Worm (Caenorhabditis elegans): ENCODE results near the gene F10E7.6.

Gene F10E7.6

DNA sequence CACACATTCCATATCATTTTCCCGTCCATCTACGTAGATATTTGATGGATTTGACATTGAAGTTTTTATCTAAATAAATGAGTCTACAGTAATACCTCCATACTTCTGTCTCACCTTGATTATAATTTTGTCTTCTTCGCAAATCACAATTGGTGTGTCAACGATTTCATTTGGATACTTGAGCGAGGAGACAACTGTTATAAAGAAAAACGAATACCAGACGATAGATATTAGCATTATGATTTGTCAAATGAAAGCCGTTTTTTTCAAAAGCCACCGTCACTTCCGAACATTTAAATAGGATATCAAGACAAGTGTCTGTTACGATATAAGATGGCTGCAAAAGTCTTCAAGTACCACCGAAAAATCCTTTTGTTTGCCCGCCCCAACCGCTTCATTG is 2.8 kb downstream of the F10E7.6 start, which contains the start of gene cutl-5:
cutl-5 (minus strand) TSS at position 269 of the 400 bp plus-strand sequence.
- TF ChIP-seq egl-27 (tag; optimal IDR thresholded peaks at IDR 0.05) (no peak), crh-2 (tag; optimal IDR thresholded peaks at IDR 0.05) (no peak), unc-55 (GFP tag; optimal IDR thresholded peaks at IDR 0.05) (no peak), nhr-129 (tag; optimal IDR thresholded peaks at IDR 0.05) (no peak), aly-2 (tag; optimal IDR thresholded peaks at IDR 0.05) (no peak), zag-1 (tag; optimal IDR thresholded peaks at IDR 0.05) (no peak), mab-5 (tag; optimal IDR thresholded peaks at IDR 0.05) (no peak), lsy-2 (tag; optimal IDR thresholded peaks at IDR 0.05) (no peak), F13H6.1 (tag; optimal IDR thresholded peaks at IDR 0.05) (no peak), fos-1 (tag; optimal IDR thresholded peaks at IDR 0.05) (no peak), nhr-21 (tag; optimal IDR thresholded peaks at IDR 0.05) (no peak), nhr-237 (tag; optimal IDR thresholded peaks at IDR 0.05) (no peak), R02D3.7 (tag; optimal IDR thresholded peaks at IDR 0.05) (no peak), ZK546.5 (tag; optimal IDR thresholded peaks at IDR 0.05) (no peak), mdl-1 (tag; optimal IDR thresholded peaks at IDR 0.05) (no peak)

DNA sequence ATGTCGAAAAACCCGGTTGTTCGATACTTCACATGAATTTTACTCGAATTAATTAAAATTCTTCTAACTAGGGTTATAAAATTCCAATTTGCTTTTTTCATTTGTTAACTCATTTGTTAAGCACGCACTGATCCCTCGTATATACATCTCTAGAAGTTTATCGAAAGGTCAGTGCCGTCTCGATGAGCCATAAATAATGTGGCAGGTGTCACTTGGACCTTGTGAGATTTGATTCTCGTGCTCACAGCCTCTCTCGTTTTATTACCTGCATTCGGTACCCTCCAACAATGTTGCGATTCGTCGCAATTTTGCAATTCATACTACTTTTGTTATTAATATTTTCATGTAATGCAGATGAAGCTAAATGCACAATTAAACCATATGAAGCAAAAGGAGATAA is 3.5 kb downstream of the F10E7.6 start, which contains the start of gene spon-1:
spon-1 (plus strand) TSS at position 208 of the 400 bp plus-strand sequence.
- TF ChIP-seq nhr-25 (tag; optimal IDR thresholded peaks at IDR 0.05) (no peak), peb-1 (tag; optimal IDR thresholded peaks at IDR 0.05) (no peak), fos-1 (tag; optimal IDR thresholded peaks at IDR 0.05) (no peak)

DNA sequence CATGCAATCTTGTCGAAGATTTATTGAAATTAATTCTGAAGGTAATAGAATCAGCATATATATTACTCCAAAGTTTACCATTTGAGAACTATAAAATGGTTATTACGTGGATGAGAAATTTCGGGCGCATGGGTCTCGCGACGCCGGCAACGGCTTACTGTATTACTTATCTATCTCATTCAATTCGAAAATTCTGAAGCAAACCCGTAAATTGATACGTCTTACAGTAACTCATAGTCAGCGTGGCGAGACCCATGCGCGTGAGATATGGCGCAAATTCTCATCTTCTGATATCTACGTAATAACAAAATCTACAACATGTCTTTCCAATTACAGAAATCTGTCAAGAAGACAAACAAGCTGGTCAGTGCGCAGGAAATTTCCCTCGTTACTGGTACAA is 6.6 kb downstream of the F10E7.6 start:
- TF ChIP-seq unc-55 (GFP tag; optimal IDR thresholded peaks at IDR 0.05) (no peak), ztf-1 (GFP tag; conservative IDR thresholded peaks at IDR 0.05) (no peak), snpc-4 (tag; optimal IDR thresholded peaks at IDR 0.05) (no peak), sma-3 (GFP tag; optimal IDR thresholded peaks at IDR 0.05) (no peak), Y55F3AM.14 (GFP tag; optimal IDR thresholded peaks at IDR 0.05) (no peak), blmp-1 (tag; optimal IDR thresholded peaks at IDR 0.05; ENCODE audit: insufficient read depth) (no peak), gmeb-1 (tag; optimal IDR thresholded peaks at IDR 0.05) (no peak), mbf-1 (tag; optimal IDR thresholded peaks at IDR 0.05) (no peak), lin-11 (tag; optimal IDR thresholded peaks at IDR 0.05) (no peak), mab-5 (tag; optimal IDR thresholded peaks at IDR 0.05) (no peak), nhr-25 (tag; optimal IDR thresholded peaks at IDR 0.05) (no peak)

ce11 chrII:7121762-7122292 is 8.9 kb downstream of the F10E7.6 start, which contains the start of gene F10E7.2:
Gene F10E7.2 (plus strand): TSS chrII:7122242.
- no peak for TF ChIP-seq fos-1 (tag; optimal IDR thresholded peaks at IDR 0.05)
- no peak for TF ChIP-seq F13H6.1 (tag; optimal IDR thresholded peaks at IDR 0.05)
- TF ChIP-seq dmd-4 (tag; optimal IDR thresholded peaks at IDR 0.05): no peak
- no peak for TF ChIP-seq nhr-11 (tag; optimal IDR thresholded peaks at IDR 0.05)
- no peak for TF ChIP-seq nhr-129 (tag; optimal IDR thresholded peaks at IDR 0.05)
- TF ChIP-seq peb-1 (tag; optimal IDR thresholded peaks at IDR 0.05): no peak
- TF ChIP-seq Y55F3AM.14 (GFP tag; optimal IDR thresholded peaks at IDR 0.05): no peak
- TF ChIP-seq unc-39 (tag; optimal IDR thresholded peaks at IDR 0.05): no peak
- no peak for TF ChIP-seq elt-3 (tag; optimal IDR thresholded peaks at IDR 0.05)
- no peak for TF ChIP-seq aly-2 (tag; optimal IDR thresholded peaks at IDR 0.05)
- no peak for TF ChIP-seq ztf-4 (tag; optimal IDR thresholded peaks at IDR 0.05)
- no peak for TF ChIP-seq ztf-11 (tag; optimal IDR thresholded peaks at IDR 0.05)
- no peak for TF ChIP-seq ztf-1 (GFP tag; conservative IDR thresholded peaks at IDR 0.05)
- no peak for TF ChIP-seq nhr-10 (tag; optimal IDR thresholded peaks at IDR 0.05)
- TF ChIP-seq elt-1 (tag; optimal IDR thresholded peaks at IDR 0.05): no peak
- TF ChIP-seq mab-5 (tag; optimal IDR thresholded peaks at IDR 0.05): no peak

ce11 chrII:7122661-7123418 is 10.0 kb downstream of the F10E7.6 start, which contains the start of gene F10E7.11:
Gene F10E7.11 (minus strand): TSS chrII:7122892.
- TF ChIP-seq mbf-1 (tag; optimal IDR thresholded peaks at IDR 0.05) (no peak), F13H6.1 (tag; optimal IDR thresholded peaks at IDR 0.05) (peak; percentile 8), lsy-2 (tag; optimal IDR thresholded peaks at IDR 0.05) (peak in 1 of 2 experiments; percentile 55), R02D3.7 (tag; optimal IDR thresholded peaks at IDR 0.05) (no peak), ztf-4 (tag; optimal IDR thresholded peaks at IDR 0.05) (no peak), unc-55 (GFP tag; optimal IDR thresholded peaks at IDR 0.05) (peak; percentile 69), C34F6.9 (tag; optimal IDR thresholded peaks at IDR 0.05) (peak; percentile 20), ceh-16 (tag; optimal IDR thresholded peaks at IDR 0.05) (no peak), lin-39 (tag; optimal IDR thresholded peaks at IDR 0.05) (no peak), sma-9 (GFP tag; optimal IDR thresholded peaks at IDR 0.05) (peak; percentile 82), sma-9 (tag; optimal IDR thresholded peaks at IDR 0.05) (no peak), unc-62 (GFP tag; optimal IDR thresholded peaks at IDR 0.05) (no peak)

All from whole organism, L2 larva.